ENCODE assay signal across 2 worm cellular contexts in the genomic region with DNA sequence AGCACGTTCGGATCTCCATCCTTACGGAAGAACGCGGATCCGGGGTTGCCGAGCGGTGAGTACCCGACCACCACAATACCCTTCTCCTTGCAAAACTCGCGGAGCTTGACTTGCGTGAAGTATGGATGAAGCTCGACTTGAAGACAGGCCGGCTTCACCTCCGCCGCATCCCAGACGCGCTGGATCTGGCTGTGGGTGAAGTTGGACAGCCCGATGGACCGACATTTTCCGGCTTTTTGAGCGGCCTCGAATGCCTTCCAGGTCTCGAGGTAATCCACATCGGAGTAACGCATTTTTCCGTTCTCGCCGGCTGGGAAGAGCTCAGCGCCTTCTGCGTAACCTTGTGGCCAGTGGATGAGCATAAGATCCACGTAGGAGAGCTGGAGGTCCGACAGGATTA.
A peak's percentile ranks its signal among the peaks of the same experiment; 100 is the strongest.
TF ChIP-seq lines count a peak whose summit lies in the region.

No protein-coding gene starts in this region.

TF ChIP-seq in whole organism, L4 larva, 104 proteins besides CTCF, POLR2A, EP300 and RAD21:
- no peak for TF ChIP-seq php-3 (GFP tag; IDR thresholded peaks at IDR 0.05; lab: Robert Waterston, UW)
- TF ChIP-seq zip-11 (GFP tag; IDR thresholded peaks at IDR 0.05; lab: Robert Waterston, UW) = no peak
- peak; percentile 54 for TF ChIP-seq nhr-42 (GFP tag; IDR thresholded peaks at IDR 0.05; lab: Robert Waterston, UW)
- TF ChIP-seq tag-97 (GFP tag; IDR thresholded peaks at IDR 0.05; lab: Robert Waterston, UW) = no peak
- no peak for TF ChIP-seq lim-7 (GFP tag; IDR thresholded peaks at IDR 0.05; lab: Robert Waterston, UW)
- no peak for TF ChIP-seq pha-4 (GFP tag; IDR thresholded peaks at IDR 0.05; lab: Robert Waterston, UW)
- no peak for TF ChIP-seq pha-4 (tag; optimal IDR thresholded peaks at IDR 0.05; lab: Kevin White, UChicago)
- no peak for TF ChIP-seq daf-19 (GFP tag; conservative IDR thresholded peaks at IDR 0.05; lab: Robert Waterston, UW)
- TF ChIP-seq hmg-1.1 (GFP tag; IDR thresholded peaks at IDR 0.05; lab: Robert Waterston, UW) = no peak
- TF ChIP-seq egl-27 (tag; optimal IDR thresholded peaks at IDR 0.05; lab: Kevin White, UChicago) = no peak
- no peak for TF ChIP-seq lsy-2 (tag; optimal IDR thresholded peaks at IDR 0.05; lab: Kevin White, UChicago)
- TF ChIP-seq F49E8.2 (tag; optimal IDR thresholded peaks at IDR 0.05; lab: Kevin White, UChicago; ENCODE audit: borderline replicate concordance) = no peak
- no peak for TF ChIP-seq hif-1 (tag; optimal IDR thresholded peaks at IDR 0.05; lab: Kevin White, UChicago)
- no peak for TF ChIP-seq spr-1 (tag; optimal IDR thresholded peaks at IDR 0.05; lab: Kevin White, UChicago)
- no peak for TF ChIP-seq nhr-6 (tag; optimal IDR thresholded peaks at IDR 0.05; lab: Kevin White, UChicago)
- no peak for TF ChIP-seq ceh-62 (tag; optimal IDR thresholded peaks at IDR 0.05; lab: Kevin White, UChicago)
- TF ChIP-seq nhr-41 (GFP tag; IDR thresholded peaks at IDR 0.05; lab: Robert Waterston, UW) = no peak
- TF ChIP-seq arid-1 (GFP tag; conservative IDR thresholded peaks at IDR 0.05; lab: Robert Waterston, UW) = no peak
- no peak for TF ChIP-seq rbr-2 (tag; optimal IDR thresholded peaks at IDR 0.05; lab: Kevin White, UChicago)
- no peak for TF ChIP-seq nhr-111 (GFP tag; optimal IDR thresholded peaks at IDR 0.05; lab: Kevin White, UChicago)
- TF ChIP-seq set-16 (GFP tag; IDR thresholded peaks at IDR 0.05; lab: Robert Waterston, UW) = peak; percentile 82
- TF ChIP-seq egl-43 (GFP tag; IDR thresholded peaks at IDR 0.05; lab: Robert Waterston, UW) = 0 out of 2 replicates have a peak, but pooled peaks have one; percentile 32
- no peak for TF ChIP-seq R02D3.7 (tag; optimal IDR thresholded peaks at IDR 0.05; lab: Kevin White, UChicago)
- TF ChIP-seq T26A8.4 (GFP tag; IDR thresholded peaks at IDR 0.05; lab: Robert Waterston, UW) = no peak
- no peak for TF ChIP-seq pqm-1 (tag; optimal IDR thresholded peaks at IDR 0.05; lab: Kevin White, UChicago)
- no peak for TF ChIP-seq nhr-11 (tag; optimal IDR thresholded peaks at IDR 0.05; lab: Kevin White, UChicago)
- TF ChIP-seq dpl-1 (GFP tag; optimal IDR thresholded peaks at IDR 0.05; lab: Kevin White, UChicago) = no peak
- TF ChIP-seq nhr-77 (tag; optimal IDR thresholded peaks at IDR 0.05; lab: Kevin White, UChicago) = no peak
- TF ChIP-seq aha-1 (tag; lab: Kevin White, UChicago) = peak; percentile 87
- no peak for TF ChIP-seq lin-1 (GFP tag; IDR thresholded peaks at IDR 0.05; lab: Robert Waterston, UW)

TF ChIP-seq in whole organism, young adult, 124 proteins besides CTCF, POLR2A, EP300 and RAD21:
- no peak for TF ChIP-seq ztf-28 (GFP tag; IDR thresholded peaks at IDR 0.05; lab: Robert Waterston, UW)
- TF ChIP-seq Y79H2A.3 (GFP tag; conservative IDR thresholded peaks at IDR 0.05; lab: Robert Waterston, UW) = no peak
- no peak for TF ChIP-seq lin-54 (GFP tag; optimal IDR thresholded peaks at IDR 0.05; lab: Kevin White, UChicago)
- TF ChIP-seq F55B11.4 (tag; optimal IDR thresholded peaks at IDR 0.05; lab: Kevin White, UChicago; ENCODE audit: borderline replicate concordance, insufficient read depth) = no peak
- no peak for TF ChIP-seq F39B2.1 (GFP tag; IDR thresholded peaks at IDR 0.05; lab: Robert Waterston, UW)
- no peak for TF ChIP-seq hsf-1 (GFP tag; IDR thresholded peaks at IDR 0.05; lab: Robert Waterston, UW)
- 0 out of 2 replicates have a peak, but pooled peaks have one; percentile 84 for TF ChIP-seq F37B4.10 (GFP tag; IDR thresholded peaks at IDR 0.05; lab: Robert Waterston, UW)
- TF ChIP-seq nhr-27 (tag; optimal IDR thresholded peaks at IDR 0.05; lab: Kevin White, UChicago) = no peak
- TF ChIP-seq let-607 (tag; optimal IDR thresholded peaks at IDR 0.05; lab: Kevin White, UChicago) = no peak
- TF ChIP-seq ztf-25 (GFP tag; IDR thresholded peaks at IDR 0.05; lab: Robert Waterston, UW) = no peak
- no peak for TF ChIP-seq ztf-18 (tag; optimal IDR thresholded peaks at IDR 0.05; lab: Kevin White, UChicago)
- TF ChIP-seq pha-4 (tag; optimal IDR thresholded peaks at IDR 0.05; lab: Kevin White, UChicago) = no peak
- TF ChIP-seq xnd-1 (tag; optimal IDR thresholded peaks at IDR 0.05; lab: Kevin White, UChicago) = no peak
- TF ChIP-seq zfh-2 (GFP tag; conservative IDR thresholded peaks at IDR 0.05; lab: Robert Waterston, UW) = peak; percentile 55; the same call in 1 of the 2 replicates
- TF ChIP-seq hrde-1 (tag; optimal IDR thresholded peaks at IDR 0.05; lab: Kevin White, UChicago; ENCODE audit: borderline replicate concordance) = no peak
